Fruit fly (Drosophila melanogaster) whole organism, embryonic: ENCODE data around the gene Tollo.

Source experiments
- ATbp ChIP-seq: fragments of 200-800 bp; sonication (Bioruptor generic); optimal IDR thresholded peaks from 2 replicates; lab custom pipeline; 2017; ENCODE audit warnings: missing biosample characterization, mild to moderate bottlenecking, missing genetic modification characterization, missing genetic modification reagents
- Bteb2 ChIP-seq: fragments of 200-800 bp; sonication (Bioruptor generic); optimal IDR thresholded peaks from 2 replicates; lab custom pipeline; 2016; ENCODE audit warnings: missing biosample characterization, missing genetic modification characterization
- CG10462 ChIP-seq: fragments of 200-800 bp; sonication (Bioruptor generic); optimal IDR thresholded peaks from 2 replicates; lab custom pipeline; 2016; ENCODE audit warnings: missing biosample characterization, missing genetic modification characterization
- CG11247 ChIP-seq: fragments of 200-800 bp; sonication (Bioruptor generic); IDR thresholded peaks from 2 replicates; pipeline ENCODE4 v1.3.6; 2022; ENCODE audit warnings: missing biosample characterization, missing genetic modification characterization
- CG12219 ChIP-seq: fragments of 200-800 bp; sonication (Bioruptor generic); optimal IDR thresholded peaks from 3 replicates; lab custom pipeline; 2018; ENCODE audit warnings: missing biosample characterization, mild to moderate bottlenecking, missing genetic modification characterization
- CG12942 ChIP-seq: fragments of 200-800 bp; sonication (Bioruptor generic); optimal IDR thresholded peaks from 3 replicates; lab custom pipeline; 2016; ENCODE audit warnings: missing biosample characterization, missing genetic modification characterization
- CG1647 ChIP-seq: fragments of 200-800 bp; sonication (Bioruptor generic); optimal IDR thresholded peaks from 3 replicates; lab custom pipeline; 2016; ENCODE audit warnings: missing biosample characterization, missing genetic modification characterization
- CG17829 ChIP-seq: fragments of 200-800 bp; optimal IDR thresholded peaks from 2 replicates; lab custom pipeline; 2019; ENCODE audit warnings: missing biosample characterization, mild to moderate bottlenecking, missing genetic modification characterization, moderate library complexity
- CG18764 ChIP-seq: fragments of 200-800 bp; sonication (Bioruptor generic); optimal IDR thresholded peaks from 3 replicates; lab custom pipeline; 2016; ENCODE audit warnings: missing biosample characterization, missing genetic modification characterization
- CG31365 ChIP-seq: fragments of 200-800 bp; sonication (Bioruptor generic); optimal IDR thresholded peaks from 2 replicates; lab custom pipeline; 2018; ENCODE audit warnings: missing biosample characterization, mild to moderate bottlenecking, missing genetic modification characterization
- CG3163 ChIP-seq: fragments of 200-800 bp; sonication (Bioruptor generic); optimal IDR thresholded peaks from 3 replicates; lab custom pipeline; 2016; ENCODE audit warnings: missing biosample characterization, missing genetic modification characterization
- CG34422 ChIP-seq: fragments of 200-800 bp; sonication (Bioruptor generic); IDR thresholded peaks from 3 replicates; pipeline ENCODE4 v1.3.6; 2022; ENCODE audit warnings: missing biosample characterization, missing genetic modification characterization
- CG4424 ChIP-seq: fragments of 200-800 bp; sonication (Bioruptor generic); optimal IDR thresholded peaks from 3 replicates; lab custom pipeline; 2016; ENCODE audit warnings: missing biosample characterization, missing genetic modification characterization
- CG4730 ChIP-seq: fragments of 200-800 bp; sonication (Bioruptor generic); IDR thresholded peaks from 2 replicates; pipeline ENCODE4 v1.3.6; 2022; ENCODE audit warnings: missing biosample characterization, missing genetic modification characterization
- CG6689 ChIP-seq: fragments of 200-800 bp; sonication (Bioruptor generic); IDR thresholded peaks from 2 replicates; pipeline ENCODE4 v1.3.6; 2022; ENCODE audit warnings: missing biosample characterization, missing genetic modification characterization
- CG7786 ChIP-seq: fragments of 200-800 bp; sonication (Bioruptor generic); optimal IDR thresholded peaks from 2 replicates; lab custom pipeline; 2016; ENCODE audit warnings: missing biosample characterization, missing genetic modification characterization
- CG8478 ChIP-seq: fragments of >200 bp; optimal IDR thresholded peaks from 2 replicates; lab custom pipeline; 2018
- CG8924 ChIP-seq: fragments of 200-800 bp; optimal IDR thresholded peaks from 3 replicates; lab custom pipeline; 2019; ENCODE audit warnings: missing biosample characterization, mild to moderate bottlenecking, missing genetic modification characterization, moderate library complexity
- NfI ChIP-seq: fragments of 200-800 bp; sonication (Bioruptor generic); optimal IDR thresholded peaks from 3 replicates; lab custom pipeline; 2018; ENCODE audit warnings: missing biosample characterization, mild to moderate bottlenecking, missing genetic modification characterization, moderate library complexity
- Poxn ChIP-seq: fragments of 200-800 bp; sonication (Bioruptor generic); IDR thresholded peaks from 2 replicates; pipeline ENCODE4 v1.3.6; 2022; ENCODE audit warnings: missing biosample characterization, missing genetic modification characterization
- Side ChIP-seq: fragments of 200-800 bp; sonication (Bioruptor generic); optimal IDR thresholded peaks from 2 replicates; lab custom pipeline; 2016; ENCODE audit warnings: missing biosample characterization, missing genetic modification characterization
- Trl ChIP-seq, 3 experiments: fragments of >200 bp in 2 of 3; fragments of 200-800 bp in 1 of 3; sonication (Bioruptor generic) in 1 of 3; optimal IDR thresholded peaks; 2 replicates in 1 of 3; 3 replicates in 2 of 3; lab custom pipeline; 2016 to 2017; ENCODE audit warnings: missing biosample characterization in 1 of 3, missing genetic modification characterization in 1 of 3
- YL-1 ChIP-seq: fragments of 200-800 bp; sonication (Bioruptor generic); optimal IDR thresholded peaks from 3 replicates; lab custom pipeline; 2017; ENCODE audit warnings: missing biosample characterization, mild to moderate bottlenecking, missing genetic modification characterization
- al ChIP-seq: fragments of 200-800 bp; sonication (Bioruptor generic); IDR thresholded peaks from 2 replicates; pipeline ENCODE4 v1.3.6; 2022; ENCODE audit warnings: missing biosample characterization, missing genetic modification characterization
- cato ChIP-seq: fragments of 200-800 bp; sonication (Bioruptor generic); optimal IDR thresholded peaks from 2 replicates; lab custom pipeline; 2016; ENCODE audit warnings: missing biosample characterization, missing genetic modification characterization, borderline replicate concordance
- cwo ChIP-seq: fragments of 200-800 bp; sonication (Bioruptor generic); optimal IDR thresholded peaks from 3 replicates; lab custom pipeline; 2017; ENCODE audit warnings: missing biosample characterization, missing genetic modification characterization, mild to moderate bottlenecking, moderate library complexity, missing genetic modification reagents
- dysf ChIP-seq: fragments of 200-800 bp; sonication (Bioruptor generic); IDR thresholded peaks from 3 replicates; pipeline ENCODE4 v1.3.6; 2022; ENCODE audit warnings: missing biosample characterization, missing genetic modification characterization
- en ChIP-seq: fragments of 200-800 bp; sonication (Bioruptor generic); optimal IDR thresholded peaks from 2 replicates; lab custom pipeline; 2016; ENCODE audit warnings: missing biosample characterization, missing genetic modification characterization
- fu2 ChIP-seq: fragments of 200-800 bp; sonication (Bioruptor generic); optimal IDR thresholded peaks from 2 replicates; lab custom pipeline; 2016; ENCODE audit warnings: missing biosample characterization, missing genetic modification characterization
- ind ChIP-seq: fragments of 200-800 bp; sonication (Bioruptor generic); optimal IDR thresholded peaks from 3 replicates; lab custom pipeline; 2016; ENCODE audit warnings: missing biosample characterization, missing genetic modification characterization
- lab ChIP-seq: fragments of 200-800 bp; sonication (Bioruptor generic); optimal IDR thresholded peaks from 3 replicates; lab custom pipeline; 2017; ENCODE audit warnings: missing biosample characterization, missing genetic modification characterization, mild to moderate bottlenecking, moderate library complexity, missing genetic modification reagents
- oc ChIP-seq: fragments of 200-800 bp; sonication (Bioruptor generic); optimal IDR thresholded peaks from 2 replicates; lab custom pipeline; 2018; ENCODE audit warnings: missing biosample characterization, mild to moderate bottlenecking, missing genetic modification characterization, moderate library complexity
- pan ChIP-seq, 4 experiments: fragments of >200 bp in 3 of 4; fragments of 200-800 bp in 1 of 4; sonication (Bioruptor generic) in 1 of 4; optimal IDR thresholded peaks in 3 of 4; IDR thresholded peaks in 1 of 4; 2 replicates each; pipeline versions ENCODE4 v1.3.6 to Lab custom; 2017 to 2022; ENCODE audit warnings: missing biosample characterization in 2 of 4, missing genetic modification characterization in 2 of 4, mixed read lengths in 1 of 4
- phol ChIP-seq: fragments of 200-800 bp; sonication (Bioruptor generic); optimal IDR thresholded peaks from 3 replicates; lab custom pipeline; 2018; ENCODE audit warnings: missing biosample characterization, mild to moderate bottlenecking, missing genetic modification characterization, moderate library complexity
- sens ChIP-seq: fragments of 200-800 bp; sonication (Bioruptor generic); peaks from one replicate; lab custom pipeline; 2016; ENCODE audit warnings: missing biosample characterization, missing genetic modification characterization
- shn ChIP-seq: fragments of 200-800 bp; sonication (Bioruptor generic); optimal IDR thresholded peaks from 3 replicates; lab custom pipeline; 2016; ENCODE audit warnings: missing biosample characterization, missing genetic modification characterization
- slou ChIP-seq: fragments of 200-800 bp; sonication (Bioruptor generic); optimal IDR thresholded peaks from 3 replicates; lab custom pipeline; 2016; ENCODE audit warnings: missing biosample characterization, missing genetic modification characterization
- sna ChIP-seq: fragments of 200-800 bp; sonication (Bioruptor generic); IDR thresholded peaks from 2 replicates; pipeline ENCODE4 v1.3.6; 2022; ENCODE audit warnings: missing biosample characterization, missing genetic modification characterization; ENCODE audit not compliant: partially characterized antibody
- ssp ChIP-seq: fragments of 200-800 bp; sonication (Bioruptor generic); IDR thresholded peaks from 2 replicates; pipeline ENCODE4 v1.3.6; 2022; ENCODE audit warnings: missing biosample characterization, missing genetic modification characterization
- tgo ChIP-seq: fragments of 200-800 bp; sonication (Bioruptor generic); IDR thresholded peaks from 3 replicates; pipeline ENCODE4 v1.3.6; 2022; ENCODE audit warnings: missing biosample characterization, missing genetic modification characterization
- ttk ChIP-seq: fragments of 200-800 bp; sonication (Bioruptor generic); IDR thresholded peaks from 2 replicates; pipeline ENCODE4 v2.1.2; 2022; ENCODE audit warnings: missing biosample characterization, missing genetic modification characterization
- yki ChIP-seq: fragments of >200 bp; optimal IDR thresholded peaks from 3 replicates; lab custom pipeline; 2018

Tollo gene

DNA sequence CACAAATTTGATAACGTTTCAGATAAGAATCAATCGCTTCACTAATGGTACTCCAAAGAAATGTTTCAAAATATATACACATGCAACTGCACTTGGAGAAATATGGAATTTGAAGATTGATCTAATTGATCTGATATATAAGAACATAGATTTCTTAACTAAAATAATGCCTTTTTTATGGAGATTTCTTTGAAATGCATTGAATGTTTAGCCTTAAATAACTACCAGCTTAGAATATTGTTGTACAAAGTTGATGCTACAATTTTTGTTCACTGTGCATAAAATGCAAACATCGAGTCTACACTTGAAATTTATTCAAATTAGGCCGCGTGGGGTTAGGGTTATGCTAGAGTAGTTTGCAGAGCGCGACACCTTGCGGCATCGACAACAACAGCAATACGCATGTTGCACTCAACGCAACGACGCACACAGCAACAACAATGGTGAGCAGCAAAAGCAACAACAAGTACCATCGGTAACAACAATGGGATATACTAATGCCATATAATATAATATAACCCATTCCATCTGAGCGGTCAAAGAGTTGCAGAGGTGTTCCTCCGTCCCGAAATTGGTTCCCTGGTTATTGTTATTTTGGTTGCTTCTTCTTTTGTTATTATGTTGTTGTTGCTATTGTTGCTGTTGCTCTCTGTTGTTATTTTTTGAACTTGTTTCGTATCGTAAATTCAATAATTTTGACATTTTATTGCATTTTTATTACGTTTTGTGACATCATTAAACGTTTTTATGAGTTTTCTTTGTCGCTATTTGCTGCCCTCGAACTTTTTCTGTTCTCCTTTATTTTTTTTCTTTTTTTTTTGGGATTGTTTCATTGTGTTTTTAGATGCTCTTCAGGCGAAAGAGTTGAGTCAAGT, 36.0 kb upstream of the Tollo start (continued):
- no peak for TF ChIP-seq CG3163
- TF ChIP-seq slou (GFP tag; lab: Kevin White, UChicago): no peak
- TF ChIP-seq dysf: no peak
- TF ChIP-seq sna (GFP tag; lab: Robert Waterston, UW): no peak
- no peak for TF ChIP-seq NfI
- peak; percentile 44; the same call in 1 of the 2 replicates for TF ChIP-seq CG6689
- peak; percentile 64 for TF ChIP-seq CG17829
- TF ChIP-seq en (GFP tag; lab: Kevin White, UChicago): no peak
- TF ChIP-seq CG7786 (GFP tag; lab: Kevin White, UChicago): no peak
- no peak for TF ChIP-seq CG31365 (tag; lab: Kevin White, UChicago)
- TF ChIP-seq CG4730: peak; percentile 30; the same call in 1 of the 2 replicates
- TF ChIP-seq Poxn (GFP tag; lab: Robert Waterston, UW): no peak
- peak; percentile 13 for TF ChIP-seq CG8924 (tag; lab: Kevin White, UChicago)
- peak; percentile 93 for TF ChIP-seq sens (GFP tag; lab: Kevin White, UChicago)
- TF ChIP-seq CG11247 (GFP tag; lab: Robert Waterston, UW): no peak
- TF ChIP-seq ATbp (GFP tag; lab: Kevin White, UChicago): no peak
- no peak for TF ChIP-seq al (GFP tag; lab: Robert Waterston, UW)
- TF ChIP-seq CG12219 (GFP tag; lab: Kevin White, UChicago): no peak
- TF ChIP-seq CG4424 (GFP tag; lab: Kevin White, UChicago): peak; percentile 44
- TF ChIP-seq CG1647: no peak
- TF ChIP-seq CG34422 (GFP tag; lab: Robert Waterston, UW): no peak
- no peak for TF ChIP-seq cwo
- TF ChIP-seq CG10462 (GFP tag; lab: Kevin White, UChicago): no peak
- no peak for TF ChIP-seq cato
- no peak for TF ChIP-seq lab (GFP tag; lab: Kevin White, UChicago)
- TF ChIP-seq yki (lab: Kevin White, UChicago): no peak
- no peak for TF ChIP-seq CG18764 (GFP tag; lab: Kevin White, UChicago)
- peak; percentile 61 for TF ChIP-seq phol
- no peak for TF ChIP-seq oc (tag; lab: Kevin White, UChicago)
- no peak for TF ChIP-seq ssp (GFP tag; lab: Robert Waterston, UW)
- TF ChIP-seq YL-1 (GFP tag; lab: Kevin White, UChicago): no peak
- TF ChIP-seq Bteb2 (GFP tag; lab: Kevin White, UChicago): no peak
- no peak for TF ChIP-seq fu2 (GFP tag; lab: Kevin White, UChicago)
- TF ChIP-seq tgo (GFP tag; lab: Robert Waterston, UW): no peak
- TF ChIP-seq Side (GFP tag; lab: Kevin White, UChicago): no peak
- TF ChIP-seq CG8478 (lab: Kevin White, UChicago): no peak
- no peak for TF ChIP-seq ind (GFP tag; lab: Kevin White, UChicago)
- no peak for TF ChIP-seq CG12942 (GFP tag; lab: Kevin White, UChicago)
- no peak for TF ChIP-seq Trl (optimal IDR thresholded peaks at IDR 0.05; lab: Kevin White, UChicago)
- TF ChIP-seq Trl (GFP tag; optimal IDR thresholded peaks at IDR 0.05; lab: Kevin White, UChicago): peak; percentile 27
- TF ChIP-seq shn (GFP tag; lab: Kevin White, UChicago): no peak
- TF ChIP-seq ttk (GFP tag; lab: Robert Waterston, UW): no peak
- no peak for TF ChIP-seq pan (optimal IDR thresholded peaks at IDR 0.05; lab: Kevin White, UChicago)
- TF ChIP-seq pan (GFP tag; optimal IDR thresholded peaks at IDR 0.05 in 1 of 2, IDR thresholded peaks at IDR 0.05 in 1 of 2): peak in 1 of 2 experiments; percentile 8
- TF ChIP-seq, all 482 proteins: peak for 86
